In genomic region chr2L:9918020-9918959, dm6 we compare ENCODE assay signal across 1 fruit fly cellular context.
TF ChIP-seq lines count a peak whose summit lies in the region.

Gene CG5885, minus strand, starts transcription at chr2L:9918330.
Gene CG4598, plus strand, starts transcription at chr2L:9918618.

TF ChIP-seq in whole organism, embryonic, 481 proteins besides CTCF, POLR2A, EP300 and RAD21 (continued from another document and continues in another):
- TF ChIP-seq CG30403 (GFP tag; optimal IDR thresholded peaks at IDR 0.05; lab: Kevin White, UChicago), result peak; percentile 77
- TF ChIP-seq Dip3 (GFP tag; optimal IDR thresholded peaks at IDR 0.05; lab: Kevin White, UChicago), result peak; percentile 21
- no peak for TF ChIP-seq Dfd (GFP tag; optimal IDR thresholded peaks at IDR 0.05; lab: Kevin White, UChicago)
- no peak for TF ChIP-seq Trl (optimal IDR thresholded peaks at IDR 0.05; lab: Kevin White, UChicago)
- peak; percentile 21 for TF ChIP-seq Trl (GFP tag; optimal IDR thresholded peaks at IDR 0.05; lab: Kevin White, UChicago)
- TF ChIP-seq bowl (GFP tag; IDR thresholded peaks at IDR 0.05; lab: Robert Waterston, UW), result no peak
- TF ChIP-seq NC2β (GFP tag; optimal IDR thresholded peaks at IDR 0.05; lab: Kevin White, UChicago), result peak; percentile 44
- 0 out of 2 replicates have a peak, but pooled peaks have one; percentile 13 for TF ChIP-seq CG9215 (GFP tag; IDR thresholded peaks at IDR 0.05; lab: Robert Waterston, UW)
- peak; percentile 21 for TF ChIP-seq CG11723 (GFP tag; optimal IDR thresholded peaks at IDR 0.05; lab: Kevin White, UChicago)
- TF ChIP-seq CG12769 (tag; optimal IDR thresholded peaks at IDR 0.05; lab: Kevin White, UChicago), result peak; percentile 20
- peak; percentile 81 for TF ChIP-seq bbx (GFP tag; IDR thresholded peaks at IDR 0.05; lab: Robert Waterston, UW; ENCODE audit: partially characterized antibody)
- no peak for TF ChIP-seq CG4854 (GFP tag; optimal IDR thresholded peaks at IDR 0.05; lab: Kevin White, UChicago)
- TF ChIP-seq CG42726 (GFP tag; IDR thresholded peaks at IDR 0.05; lab: Robert Waterston, UW; ENCODE audit: partially characterized antibody), result peak; percentile 76
- TF ChIP-seq Sry-β (GFP tag; optimal IDR thresholded peaks at IDR 0.05; lab: Kevin White, UChicago), result no peak
- TF ChIP-seq ci (GFP tag; IDR thresholded peaks at IDR 0.05; lab: Robert Waterston, UW), result peak; percentile 85
- peak; percentile 72 for TF ChIP-seq Hr3 (GFP tag; optimal IDR thresholded peaks at IDR 0.05; lab: Kevin White, UChicago)
- peak; percentile 53 for TF ChIP-seq CG9437 (GFP tag; optimal IDR thresholded peaks at IDR 0.05; lab: Kevin White, UChicago)
- TF ChIP-seq Ptx1 (GFP tag; IDR thresholded peaks at IDR 0.05; lab: Robert Waterston, UW), result peak; percentile 62
- peak; percentile 69 for TF ChIP-seq CG12155 (GFP tag; optimal IDR thresholded peaks at IDR 0.05; lab: Kevin White, UChicago)
- peak; percentile 35 for TF ChIP-seq twi (tag; optimal IDR thresholded peaks at IDR 0.05; lab: Kevin White, UChicago)
- no peak for TF ChIP-seq CG11093 (GFP tag; IDR thresholded peaks at IDR 0.05; lab: Robert Waterston, UW)
- no peak for TF ChIP-seq fd102C (GFP tag; optimal IDR thresholded peaks at IDR 0.05; lab: Kevin White, UChicago)
- peak; percentile 76 for TF ChIP-seq CG7839 (tag; optimal IDR thresholded peaks at IDR 0.05; lab: Kevin White, UChicago)
- TF ChIP-seq Neu2 (GFP tag; optimal IDR thresholded peaks at IDR 0.05; lab: Kevin White, UChicago; ENCODE audit: borderline replicate concordance), result no peak
- TF ChIP-seq pum (GFP tag; optimal IDR thresholded peaks at IDR 0.05; lab: Kevin White, UChicago), result no peak
- TF ChIP-seq CG17186 (GFP tag; optimal IDR thresholded peaks at IDR 0.05; lab: Kevin White, UChicago), result peak; percentile 71
- no peak for TF ChIP-seq pan (optimal IDR thresholded peaks at IDR 0.05; lab: Kevin White, UChicago)
- peak in 1 of 2 experiments; percentile 64 for TF ChIP-seq pan (GFP tag; optimal IDR thresholded peaks at IDR 0.05 in 1 of 2, IDR thresholded peaks at IDR 0.05 in 1 of 2)
- no peak for TF ChIP-seq NK7.1 (GFP tag; optimal IDR thresholded peaks at IDR 0.05; lab: Kevin White, UChicago)
- TF ChIP-seq Oaz (GFP tag; IDR thresholded peaks at IDR 0.05; lab: Robert Waterston, UW), result 0 out of 2 replicates have a peak, but pooled peaks have one; percentile 20
- peak; percentile 44 for TF ChIP-seq Lhr (GFP tag; optimal IDR thresholded peaks at IDR 0.05; lab: Kevin White, UChicago)
- peak in 1 of 3 experiments; percentile 52 for TF ChIP-seq Stat92E (GFP tag; optimal IDR thresholded peaks at IDR 0.05; lab: Kevin White, UChicago)
- peak; percentile 68 for TF ChIP-seq CG14860 (GFP tag; IDR thresholded peaks at IDR 0.05; lab: Robert Waterston, UW; ENCODE audit: partially characterized antibody)
- peak in 1 of 2 experiments; percentile 37 for TF ChIP-seq Hr78 (GFP tag; optimal IDR thresholded peaks at IDR 0.05; lab: Kevin White, UChicago)
- TF ChIP-seq grn (GFP tag; optimal IDR thresholded peaks at IDR 0.05; lab: Kevin White, UChicago), result no peak
- TF ChIP-seq CG17612 (GFP tag; IDR thresholded peaks at IDR 0.05; lab: Robert Waterston, UW), result no peak
- TF ChIP-seq CG4282 (GFP tag; optimal IDR thresholded peaks at IDR 0.05; lab: Kevin White, UChicago), result no peak
- no peak for TF ChIP-seq btn (GFP tag; optimal IDR thresholded peaks at IDR 0.05; lab: Kevin White, UChicago)
- peak; percentile 63; the same call in 2 of the 3 replicates for TF ChIP-seq CG34422 (GFP tag; IDR thresholded peaks at IDR 0.05; lab: Robert Waterston, UW)
- peak; percentile 80 for TF ChIP-seq CG15269 (tag; optimal IDR thresholded peaks at IDR 0.05; lab: Kevin White, UChicago)
- no peak for TF ChIP-seq CG6254 (GFP tag; optimal IDR thresholded peaks at IDR 0.05; lab: Kevin White, UChicago)
- no peak for TF ChIP-seq pros (GFP tag; optimal IDR thresholded peaks at IDR 0.05; lab: Kevin White, UChicago)
- peak; percentile 55; the same call in 1 of the 2 replicates for TF ChIP-seq Taf1 (GFP tag; IDR thresholded peaks at IDR 0.05; lab: Robert Waterston, UW)
- no peak for TF ChIP-seq en (GFP tag; optimal IDR thresholded peaks at IDR 0.05; lab: Kevin White, UChicago)
- no peak for TF ChIP-seq Kr (GFP tag; optimal IDR thresholded peaks at IDR 0.05; lab: Kevin White, UChicago)
- TF ChIP-seq CG6272 (GFP tag; IDR thresholded peaks at IDR 0.05; lab: Robert Waterston, UW), result no peak; the same call in 1 of the 2 replicates
- peak; percentile 18 for TF ChIP-seq CG15011 (GFP tag; optimal IDR thresholded peaks at IDR 0.05; lab: Kevin White, UChicago)
- TF ChIP-seq CG14965 (GFP tag; optimal IDR thresholded peaks at IDR 0.05; lab: Kevin White, UChicago; ENCODE audit: borderline replicate concordance), result no peak
- no peak for TF ChIP-seq Hand (GFP tag; optimal IDR thresholded peaks at IDR 0.05; lab: Kevin White, UChicago)
- peak; percentile 80 for TF ChIP-seq Sox102F (GFP tag; optimal IDR thresholded peaks at IDR 0.05; lab: Kevin White, UChicago)
- TF ChIP-seq ase (GFP tag; IDR thresholded peaks at IDR 0.05; lab: Robert Waterston, UW), result peak; percentile 44; the same call in 1 of the 3 replicates
- TF ChIP-seq lov (optimal IDR thresholded peaks at IDR 0.05; lab: Kevin White, UChicago), result no peak
- TF ChIP-seq lov (GFP tag; IDR thresholded peaks at IDR 0.05; lab: Robert Waterston, UW), result no peak
- peak; percentile 66 for TF ChIP-seq fd3F (GFP tag; optimal IDR thresholded peaks at IDR 0.05; lab: Kevin White, UChicago)
- no peak for TF ChIP-seq sna (GFP tag; IDR thresholded peaks at IDR 0.05; lab: Robert Waterston, UW; ENCODE audit: partially characterized antibody)
- TF ChIP-seq wor (GFP tag; IDR thresholded peaks at IDR 0.05; lab: Robert Waterston, UW), result 0 out of 2 replicates have a peak, but pooled peaks have one; percentile 19
- TF ChIP-seq Dref (GFP tag; IDR thresholded peaks at IDR 0.05; lab: Robert Waterston, UW), result peak; percentile 94
- no peak; the same call in 1 of the 2 replicates for TF ChIP-seq klu (GFP tag; IDR thresholded peaks at IDR 0.05; lab: Robert Waterston, UW)
- 0 out of 3 replicates have a peak, but pooled peaks have one; percentile 45 for TF ChIP-seq CG3726 (GFP tag; IDR thresholded peaks at IDR 0.05; lab: Robert Waterston, UW)
- TF ChIP-seq CG18764 (GFP tag; optimal IDR thresholded peaks at IDR 0.05; lab: Kevin White, UChicago), result peak; percentile 71
- TF ChIP-seq CG18599 (GFP tag; optimal IDR thresholded peaks at IDR 0.05; lab: Kevin White, UChicago), result peak; percentile 70
- no peak for TF ChIP-seq Side (GFP tag; optimal IDR thresholded peaks at IDR 0.05; lab: Kevin White, UChicago)
- TF ChIP-seq psq (GFP tag; optimal IDR thresholded peaks at IDR 0.05; lab: Kevin White, UChicago), result peak; percentile 42
- TF ChIP-seq unpg (GFP tag; optimal IDR thresholded peaks at IDR 0.05; lab: Kevin White, UChicago), result peak; percentile 70
- TF ChIP-seq BtbVII (GFP tag; optimal IDR thresholded peaks at IDR 0.05; lab: Kevin White, UChicago), result peak; percentile 52
- peak; percentile 90 for TF ChIP-seq pzg (GFP tag; optimal IDR thresholded peaks at IDR 0.05; lab: Kevin White, UChicago)
- TF ChIP-seq gcm2 (GFP tag; optimal IDR thresholded peaks at IDR 0.05; lab: Kevin White, UChicago), result peak; percentile 25
- TF ChIP-seq Nf-YC (tag; optimal IDR thresholded peaks at IDR 0.05; lab: Kevin White, UChicago), result peak; percentile 67
- TF ChIP-seq Scr (GFP tag; IDR thresholded peaks at IDR 0.05; lab: Robert Waterston, UW; ENCODE audit: partially characterized antibody), result peak; percentile 75
- no peak for TF ChIP-seq jigr1 (GFP tag; IDR thresholded peaks at IDR 0.05; lab: Robert Waterston, UW)
- 0 out of 2 replicates have a peak, but pooled peaks have one; percentile 22 for TF ChIP-seq CG4730 (GFP tag; IDR thresholded peaks at IDR 0.05; lab: Robert Waterston, UW)
- peak; percentile 82 for TF ChIP-seq CG9932 (GFP tag; IDR thresholded peaks at IDR 0.05; lab: Robert Waterston, UW)
- TF ChIP-seq tx (GFP tag; optimal IDR thresholded peaks at IDR 0.05; lab: Kevin White, UChicago), result peak; percentile 46
- TF ChIP-seq ato (GFP tag; IDR thresholded peaks at IDR 0.05; lab: Robert Waterston, UW; ENCODE audit: partially characterized antibody), result peak; percentile 51; the same call in 1 of the 2 replicates
- TF ChIP-seq nerfin-1 (tag; optimal IDR thresholded peaks at IDR 0.05; lab: Kevin White, UChicago), result peak; percentile 27
- TF ChIP-seq Six4 (GFP tag; optimal IDR thresholded peaks at IDR 0.05; lab: Kevin White, UChicago), result no peak
- peak; percentile 42; the same call in 2 of the 3 replicates for TF ChIP-seq otp (GFP tag; IDR thresholded peaks at IDR 0.05; lab: Robert Waterston, UW)
- TF ChIP-seq scrt (GFP tag; optimal IDR thresholded peaks at IDR 0.05; lab: Kevin White, UChicago), result peak; percentile 78
- peak; percentile 87 for TF ChIP-seq Ets97D (GFP tag; optimal IDR thresholded peaks at IDR 0.05; lab: Kevin White, UChicago)
- no peak for TF ChIP-seq org-1 (GFP tag; optimal IDR thresholded peaks at IDR 0.05; lab: Kevin White, UChicago)
- no peak for TF ChIP-seq aop (GFP tag; IDR thresholded peaks at IDR 0.05; lab: Robert Waterston, UW)
- TF ChIP-seq CG4617 (GFP tag; optimal IDR thresholded peaks at IDR 0.05; lab: Kevin White, UChicago; ENCODE audit: borderline replicate concordance), result peak; percentile 48
- peak; percentile 17 for TF ChIP-seq run (tag; optimal IDR thresholded peaks at IDR 0.05; lab: Kevin White, UChicago)
- peak; percentile 66 for TF ChIP-seq MBD-R2 (GFP tag; IDR thresholded peaks at IDR 0.05; lab: Robert Waterston, UW)
- TF ChIP-seq vnd (GFP tag; IDR thresholded peaks at IDR 0.05; lab: Robert Waterston, UW; ENCODE audit: partially characterized antibody), result peak; percentile 72
- TF ChIP-seq Chrac-16 (GFP tag; optimal IDR thresholded peaks at IDR 0.05; lab: Kevin White, UChicago), result peak; percentile 70
- no peak for TF ChIP-seq Lpt (GFP tag; optimal IDR thresholded peaks at IDR 0.05; lab: Kevin White, UChicago)
- TF ChIP-seq Xrp1 (GFP tag; IDR thresholded peaks at IDR 0.05; lab: Robert Waterston, UW), result peak; percentile 58
- TF ChIP-seq CG6689 (GFP tag; IDR thresholded peaks at IDR 0.05; lab: Robert Waterston, UW), result peak; percentile 43; the same call in 1 of the 2 replicates
- no peak for TF ChIP-seq CG33213 (GFP tag; optimal IDR thresholded peaks at IDR 0.05; lab: Kevin White, UChicago)
- no peak for TF ChIP-seq CG9609 (GFP tag; optimal IDR thresholded peaks at IDR 0.05; lab: Kevin White, UChicago)
- no peak for TF ChIP-seq corto (GFP tag; optimal IDR thresholded peaks at IDR 0.05; lab: Kevin White, UChicago)
- TF ChIP-seq shn (GFP tag; optimal IDR thresholded peaks at IDR 0.05; lab: Kevin White, UChicago), result peak; percentile 9
- peak; percentile 41; the same call in 1 of the 3 replicates for TF ChIP-seq CG11560 (tag; IDR thresholded peaks at IDR 0.05; lab: Robert Waterston, UW)
- peak; percentile 89 for TF ChIP-seq YL-1 (GFP tag; optimal IDR thresholded peaks at IDR 0.05; lab: Kevin White, UChicago)
- TF ChIP-seq CG11398 (GFP tag; optimal IDR thresholded peaks at IDR 0.05; lab: Kevin White, UChicago), result no peak
- TF ChIP-seq Hmr (GFP tag; optimal IDR thresholded peaks at IDR 0.05; lab: Kevin White, UChicago), result peak; percentile 75
- peak; percentile 53 for TF ChIP-seq al (GFP tag; IDR thresholded peaks at IDR 0.05; lab: Robert Waterston, UW)
- peak; percentile 71 for TF ChIP-seq CG7556 (GFP tag; optimal IDR thresholded peaks at IDR 0.05; lab: Kevin White, UChicago)
- TF ChIP-seq CG10431 (GFP tag; optimal IDR thresholded peaks at IDR 0.05; lab: Kevin White, UChicago), result peak; percentile 57
- peak; percentile 88 for TF ChIP-seq Dp (GFP tag; optimal IDR thresholded peaks at IDR 0.05; lab: Kevin White, UChicago)
- TF ChIP-seq CG12391 (tag; optimal IDR thresholded peaks at IDR 0.05; lab: Kevin White, UChicago), result peak; percentile 82
- TF ChIP-seq CG8359 (GFP tag; optimal IDR thresholded peaks at IDR 0.05; lab: Kevin White, UChicago; ENCODE audit: borderline replicate concordance), result no peak
- TF ChIP-seq CG16779 (GFP tag; IDR thresholded peaks at IDR 0.05; lab: Robert Waterston, UW), result 0 out of 2 replicates have a peak, but pooled peaks have one; percentile 13
- TF ChIP-seq CG1647 (GFP tag; optimal IDR thresholded peaks at IDR 0.05; lab: Kevin White, UChicago), result no peak
- peak; percentile 78 for TF ChIP-seq CG13424 (tag; optimal IDR thresholded peaks at IDR 0.05; lab: Kevin White, UChicago)
- peak; percentile 30 for TF ChIP-seq jumu (GFP tag; optimal IDR thresholded peaks at IDR 0.05; lab: Kevin White, UChicago)
- TF ChIP-seq CG6813 (GFP tag; optimal IDR thresholded peaks at IDR 0.05; lab: Kevin White, UChicago), result peak; percentile 23
- TF ChIP-seq D19B (GFP tag; optimal IDR thresholded peaks at IDR 0.05; lab: Kevin White, UChicago), result peak; percentile 13
- TF ChIP-seq onecut (GFP tag; IDR thresholded peaks at IDR 0.05; lab: Robert Waterston, UW), result peak; percentile 55; the same call in 1 of the 2 replicates
- TF ChIP-seq danr (GFP tag; IDR thresholded peaks at IDR 0.05; lab: Robert Waterston, UW), result no peak
- no peak for TF ChIP-seq Doc2 (GFP tag; IDR thresholded peaks at IDR 0.05; lab: Robert Waterston, UW)
- peak; percentile 37; the same call in 1 of the 2 replicates for TF ChIP-seq esg (GFP tag; conservative IDR thresholded peaks at IDR 0.05; lab: Robert Waterston, UW)
- TF ChIP-seq kay (GFP tag; optimal IDR thresholded peaks at IDR 0.05; lab: Kevin White, UChicago), result peak; percentile 80
- peak; percentile 44 for TF ChIP-seq Abd-B (GFP tag; optimal IDR thresholded peaks at IDR 0.05; lab: Kevin White, UChicago)
- TF ChIP-seq bigmax (GFP tag; optimal IDR thresholded peaks at IDR 0.05; lab: Kevin White, UChicago), result no peak
- TF ChIP-seq nmo (GFP tag; optimal IDR thresholded peaks at IDR 0.05; lab: Kevin White, UChicago), result peak; percentile 61
- peak; percentile 48 for TF ChIP-seq tin (GFP tag; optimal IDR thresholded peaks at IDR 0.05; lab: Kevin White, UChicago)
- TF ChIP-seq crp (GFP tag; optimal IDR thresholded peaks at IDR 0.05; lab: Kevin White, UChicago), result peak in 1 of 2 experiments; percentile 55
- TF ChIP-seq exex (tag; optimal IDR thresholded peaks at IDR 0.05; lab: Kevin White, UChicago), result peak; percentile 44
- no peak for TF ChIP-seq cad (GFP tag; optimal IDR thresholded peaks at IDR 0.05; lab: Kevin White, UChicago)
- TF ChIP-seq B-H2 (GFP tag; optimal IDR thresholded peaks at IDR 0.05; lab: Kevin White, UChicago), result peak; percentile 50
- no peak for TF ChIP-seq fru (optimal IDR thresholded peaks at IDR 0.05; lab: Kevin White, UChicago)
- TF ChIP-seq CG13296 (GFP tag; optimal IDR thresholded peaks at IDR 0.05; lab: Kevin White, UChicago), result peak; percentile 55
- peak; percentile 50 for TF ChIP-seq schlank (tag; optimal IDR thresholded peaks at IDR 0.05; lab: Kevin White, UChicago)
- TF ChIP-seq E2f2 (GFP tag; IDR thresholded peaks at IDR 0.05; lab: Robert Waterston, UW), result peak; percentile 95
- 0 out of 2 replicates have a peak, but pooled peaks have one; percentile 37 for TF ChIP-seq CG2129 (GFP tag; IDR thresholded peaks at IDR 0.05; lab: Robert Waterston, UW; ENCODE audit: partially characterized antibody)
